Fruit fly (Drosophila melanogaster) whole organism, embryonic: ENCODE measurements around the gene CG45099.

Experiments
- Atf3 ChIP-seq: fragments of 200-800 bp; sonication (Bioruptor generic); optimal IDR thresholded peaks from 3 replicates; lab custom pipeline; 2016; ENCODE audit warnings: missing biosample characterization, missing genetic modification characterization
- CG10366 ChIP-seq: fragments of 200-800 bp; sonication (Bioruptor generic); IDR thresholded peaks from 2 replicates; pipeline ENCODE4 v1.3.6; 2022; ENCODE audit warnings: missing biosample characterization, missing genetic modification characterization
- CG10462 ChIP-seq: fragments of 200-800 bp; sonication (Bioruptor generic); optimal IDR thresholded peaks from 2 replicates; lab custom pipeline; 2016; ENCODE audit warnings: missing biosample characterization, missing genetic modification characterization
- CG12071 ChIP-seq: fragments of 200-800 bp; sonication (Bioruptor generic); optimal IDR thresholded peaks from 3 replicates; lab custom pipeline; 2018; ENCODE audit warnings: missing biosample characterization, mild to moderate bottlenecking, missing genetic modification characterization
- CG12391 ChIP-seq: fragments of 200-800 bp; sonication (Bioruptor generic); optimal IDR thresholded peaks from 3 replicates; lab custom pipeline; 2018; ENCODE audit warnings: missing biosample characterization, mild to moderate bottlenecking, missing genetic modification characterization, moderate library complexity
- CG14667 ChIP-seq: fragments of 200-800 bp; sonication (Bioruptor generic); IDR thresholded peaks from 2 replicates; pipeline ENCODE4 v1.3.6; 2022; ENCODE audit warnings: missing biosample characterization, missing genetic modification characterization
- CG14710 ChIP-seq: fragments of 200-800 bp; sonication (Bioruptor generic); optimal IDR thresholded peaks from 3 replicates; lab custom pipeline; 2019; ENCODE audit warnings: missing biosample characterization, mild to moderate bottlenecking, missing genetic modification characterization, moderate library complexity
- CG1602 ChIP-seq: fragments of 200-800 bp; sonication (Bioruptor generic); optimal IDR thresholded peaks from 3 replicates; lab custom pipeline; 2016; ENCODE audit warnings: missing biosample characterization, missing genetic modification characterization
- CG1603 ChIP-seq: fragments of 200-800 bp; sonication (Bioruptor generic); optimal IDR thresholded peaks from 2 replicates; lab custom pipeline; 2019; ENCODE audit warnings: missing biosample characterization, mild to moderate bottlenecking, missing genetic modification characterization, moderate library complexity
- CG16813 ChIP-seq: fragments of 200-800 bp; sonication (Bioruptor generic); IDR thresholded peaks from 3 replicates; pipeline ENCODE4 v1.3.6; 2022; ENCODE audit warnings: missing biosample characterization, missing genetic modification characterization; ENCODE audit not compliant: partially characterized antibody
- CG16863 ChIP-seq: fragments of 200-800 bp; sonication (Bioruptor generic); optimal IDR thresholded peaks from 3 replicates; lab custom pipeline; 2016; ENCODE audit warnings: missing biosample characterization, missing genetic modification characterization
- CG18619 ChIP-seq: fragments of 200-800 bp; sonication (Bioruptor generic); optimal IDR thresholded peaks from 3 replicates; lab custom pipeline; 2017; ENCODE audit warnings: missing biosample characterization, mild to moderate bottlenecking, missing genetic modification characterization
- CG2889 ChIP-seq: fragments of 200-800 bp; sonication (Bioruptor generic); IDR thresholded peaks from 3 replicates; pipeline ENCODE4 v1.3.6; 2022; ENCODE audit warnings: missing biosample characterization, missing genetic modification characterization
- CG32532 ChIP-seq: fragments of 200-800 bp; sonication (Bioruptor generic); IDR thresholded peaks from 2 replicates; pipeline ENCODE4 v1.3.6; 2022; ENCODE audit warnings: missing biosample characterization, missing genetic modification characterization
- CG4854 ChIP-seq: fragments of 200-800 bp; sonication (Bioruptor generic); optimal IDR thresholded peaks from 2 replicates; lab custom pipeline; 2016; ENCODE audit warnings: missing biosample characterization, missing genetic modification characterization, inconsistent platforms
- CG5180 ChIP-seq: fragments of 200-800 bp; sonication (Bioruptor generic); optimal IDR thresholded peaks from 3 replicates; lab custom pipeline; 2017; ENCODE audit warnings: missing biosample characterization, missing genetic modification characterization, mild to moderate bottlenecking, moderate library complexity, missing genetic modification reagents
- CG6175 ChIP-seq: fragments of 200-800 bp; sonication (Bioruptor generic); IDR thresholded peaks from 3 replicates; pipeline ENCODE4 v1.3.6; 2022; ENCODE audit warnings: missing biosample characterization, missing genetic modification characterization
- CG7786 ChIP-seq: fragments of 200-800 bp; sonication (Bioruptor generic); optimal IDR thresholded peaks from 2 replicates; lab custom pipeline; 2016; ENCODE audit warnings: missing biosample characterization, missing genetic modification characterization
- Doc2 ChIP-seq: fragments of 200-800 bp; sonication (Bioruptor generic); IDR thresholded peaks from 2 replicates; pipeline ENCODE4 v1.3.6; 2022; ENCODE audit warnings: missing biosample characterization, missing genetic modification characterization
- Fer3 ChIP-seq: fragments of 200-800 bp; sonication (Bioruptor generic); optimal IDR thresholded peaks from 2 replicates; lab custom pipeline; 2018; ENCODE audit warnings: missing biosample characterization, mild to moderate bottlenecking, missing genetic modification characterization, moderate library complexity
- H15 ChIP-seq: fragments of 200-800 bp; sonication (Bioruptor generic); IDR thresholded peaks from 3 replicates; pipeline ENCODE4 v1.3.6; 2022; ENCODE audit warnings: missing biosample characterization, missing genetic modification characterization
- Hand ChIP-seq: fragments of 200-800 bp; sonication (Bioruptor generic); optimal IDR thresholded peaks from 2 replicates; lab custom pipeline; 2017; ENCODE audit warnings: mild to moderate bottlenecking, missing biosample characterization, missing genetic modification reagents, missing genetic modification characterization
- Hey ChIP-seq: fragments of 200-800 bp; sonication (Bioruptor generic); optimal IDR thresholded peaks from 3 replicates; lab custom pipeline; 2018; ENCODE audit warnings: missing biosample characterization, mild to moderate bottlenecking, missing genetic modification characterization
- Hr3 ChIP-seq: fragments of 200-800 bp; sonication (Bioruptor generic); optimal IDR thresholded peaks from 3 replicates; lab custom pipeline; 2016; ENCODE audit warnings: missing biosample characterization, missing genetic modification characterization
- MESR4 ChIP-seq: fragments of 200-800 bp; sonication (Bioruptor generic); optimal IDR thresholded peaks from 2 replicates; lab custom pipeline; 2018; ENCODE audit warnings: missing biosample characterization, mild to moderate bottlenecking, missing genetic modification characterization, moderate library complexity
- Stat92E ChIP-seq, 3 experiments: fragments of >200 bp in 2 of 3; fragments of 200-800 bp in 1 of 3; sonication (Bioruptor generic) in 1 of 3; optimal IDR thresholded peaks; 2 replicates each; lab custom pipeline; 2017 to 2019; ENCODE audit warnings: missing biosample characterization in 3 of 3, missing genetic modification characterization in 3 of 3, mild to moderate bottlenecking in 1 of 3, moderate library complexity in 1 of 3
- aop ChIP-seq: fragments of 200-800 bp; sonication (Bioruptor generic); IDR thresholded peaks from 2 replicates; pipeline ENCODE4 v1.3.6; 2022; ENCODE audit warnings: missing biosample characterization, missing genetic modification characterization
- bsh ChIP-seq, 2 experiments: fragments of 200-800 bp; sonication (Bioruptor generic); optimal IDR thresholded peaks; 2 replicates each; lab custom pipeline; 2017 to 2018; ENCODE audit warnings: mild to moderate bottlenecking in 2 of 2, missing biosample characterization in 2 of 2, missing genetic modification characterization in 2 of 2, moderate library complexity in 1 of 2
- cg ChIP-seq: fragments of 200-800 bp; sonication (Bioruptor generic); optimal IDR thresholded peaks from 3 replicates; lab custom pipeline; 2019; ENCODE audit warnings: missing biosample characterization, mild to moderate bottlenecking, missing genetic modification characterization, moderate library complexity
- da ChIP-seq: fragments of 200-800 bp; sonication (Bioruptor generic); optimal IDR thresholded peaks from 2 replicates; lab custom pipeline; 2016; ENCODE audit warnings: missing biosample characterization, missing genetic modification characterization
- dati ChIP-seq: fragments of 200-800 bp; sonication (Bioruptor generic); IDR thresholded peaks from 2 replicates; pipeline ENCODE4 v1.3.6; 2022; ENCODE audit warnings: missing biosample characterization, missing genetic modification characterization
- fd64A ChIP-seq: fragments of 200-800 bp; sonication (Bioruptor generic); optimal IDR thresholded peaks from 3 replicates; lab custom pipeline; 2018; ENCODE audit warnings: missing biosample characterization, mild to moderate bottlenecking, missing genetic modification characterization
- fu2 ChIP-seq: fragments of 200-800 bp; sonication (Bioruptor generic); optimal IDR thresholded peaks from 2 replicates; lab custom pipeline; 2016; ENCODE audit warnings: missing biosample characterization, missing genetic modification characterization
- gcm ChIP-seq: fragments of 200-800 bp; sonication (Bioruptor generic); optimal IDR thresholded peaks from 2 replicates; lab custom pipeline; 2019; ENCODE audit warnings: missing biosample characterization, mild to moderate bottlenecking, missing genetic modification characterization, moderate library complexity
- gem ChIP-seq: fragments of 200-800 bp; sonication (Bioruptor generic); optimal IDR thresholded peaks from 2 replicates; lab custom pipeline; 2019; ENCODE audit warnings: missing biosample characterization, mild to moderate bottlenecking, missing genetic modification characterization, moderate library complexity
- gfzf ChIP-seq: fragments of 200-800 bp; sonication (Bioruptor generic); optimal IDR thresholded peaks from 2 replicates; lab custom pipeline; 2016; ENCODE audit warnings: missing biosample characterization, mild to moderate bottlenecking, missing genetic modification characterization, moderate library complexity
- gro ChIP-seq: fragments of 200-800 bp; sonication (Bioruptor generic); optimal IDR thresholded peaks from 2 replicates; lab custom pipeline; 2016; ENCODE audit warnings: missing biosample characterization, missing genetic modification characterization
- hth ChIP-seq: fragments of >200 bp; optimal IDR thresholded peaks from 2 replicates; lab custom pipeline; 2017; ENCODE audit warnings: inconsistent platforms
- nerfin-1 ChIP-seq: fragments of 200-800 bp; sonication (Bioruptor generic); optimal IDR thresholded peaks from 3 replicates; lab custom pipeline; 2019; ENCODE audit warnings: missing biosample characterization, mild to moderate bottlenecking, missing genetic modification characterization, moderate library complexity
- nmo ChIP-seq: fragments of 200-800 bp; sonication (Bioruptor generic); optimal IDR thresholded peaks from 2 replicates; lab custom pipeline; 2018; ENCODE audit warnings: missing biosample characterization, mild to moderate bottlenecking, missing genetic modification characterization, moderate library complexity
- pfk ChIP-seq: fragments of 200-800 bp; sonication (Bioruptor generic); optimal IDR thresholded peaks from 2 replicates; lab custom pipeline; 2018; ENCODE audit warnings: missing biosample characterization, mild to moderate bottlenecking, missing genetic modification characterization, moderate library complexity
- psq ChIP-seq: fragments of 200-800 bp; sonication (Bioruptor generic); optimal IDR thresholded peaks from 2 replicates; lab custom pipeline; 2017; ENCODE audit warnings: missing biosample characterization, missing genetic modification characterization
- pum ChIP-seq: fragments of 200-800 bp; sonication (Bioruptor generic); optimal IDR thresholded peaks from 2 replicates; lab custom pipeline; 2016; ENCODE audit warnings: missing biosample characterization, missing genetic modification characterization
- salm ChIP-seq: fragments of 200-800 bp; sonication (Bioruptor generic); optimal IDR thresholded peaks from 2 replicates; lab custom pipeline; 2018; ENCODE audit warnings: missing biosample characterization, mild to moderate bottlenecking, missing genetic modification characterization
- sna ChIP-seq: fragments of 200-800 bp; sonication (Bioruptor generic); IDR thresholded peaks from 2 replicates; pipeline ENCODE4 v1.3.6; 2022; ENCODE audit warnings: missing biosample characterization, missing genetic modification characterization; ENCODE audit not compliant: partially characterized antibody
- so ChIP-seq: fragments of 200-800 bp; sonication (Bioruptor generic); IDR thresholded peaks from 3 replicates; pipeline ENCODE4 v1.3.6; 2022; ENCODE audit warnings: missing biosample characterization, missing genetic modification characterization
- tap ChIP-seq: fragments of 200-800 bp; optimal IDR thresholded peaks from 3 replicates; lab custom pipeline; 2019; ENCODE audit warnings: missing biosample characterization, mild to moderate bottlenecking, missing genetic modification characterization, moderate library complexity
- tin ChIP-seq: fragments of 200-800 bp; sonication (Bioruptor generic); optimal IDR thresholded peaks from 3 replicates; lab custom pipeline; 2016; ENCODE audit warnings: missing biosample characterization, missing genetic modification characterization

CG45099 gene

dm6 chr3R:22026922-22027742 lies 7.0 kb downstream of the CG45099 start, which contains the start of the genes Cchl and ND-42 (continued):
- peak; percentile 64 for TF ChIP-seq gcm (GFP tag; lab: Kevin White, UChicago)
- peak; percentile 64 for TF ChIP-seq gro (GFP tag; lab: Kevin White, UChicago)
- TF ChIP-seq nmo (GFP tag; lab: Kevin White, UChicago) = peak; percentile 86
- no peak for TF ChIP-seq gfzf (GFP tag; lab: Kevin White, UChicago)
- no peak; the same call in 1 of the 2 replicates for TF ChIP-seq aop (GFP tag; lab: Robert Waterston, UW)
- TF ChIP-seq CG12391 (tag; lab: Kevin White, UChicago) = peak; percentile 90
- peak; percentile 83 for TF ChIP-seq tin (GFP tag; lab: Kevin White, UChicago)
- TF ChIP-seq fu2 (GFP tag; lab: Kevin White, UChicago) = peak; percentile 63
- TF ChIP-seq CG32532 (GFP tag; lab: Robert Waterston, UW) = peak; percentile 73
- TF ChIP-seq CG18619 (GFP tag; lab: Kevin White, UChicago) = peak; percentile 80
- TF ChIP-seq Doc2 = no peak
- peak; percentile 72 for TF ChIP-seq Hand (GFP tag; lab: Kevin White, UChicago)
- no peak for TF ChIP-seq tap (tag; lab: Kevin White, UChicago)
- TF ChIP-seq CG12071 (GFP tag; lab: Kevin White, UChicago) = no peak
- TF ChIP-seq da = peak; percentile 2
- TF ChIP-seq sna (GFP tag; lab: Robert Waterston, UW) = peak; percentile 65; the same call in 1 of the 2 replicates
- no peak; the same call in 2 of the 3 replicates for TF ChIP-seq CG6175 (GFP tag; lab: Robert Waterston, UW)
- no peak for TF ChIP-seq so (GFP tag; lab: Robert Waterston, UW)
- peak; percentile 79 for TF ChIP-seq CG7786
- peak; percentile 85 for TF ChIP-seq Hr3 (GFP tag; lab: Kevin White, UChicago)
- peak; percentile 37 to 73 for TF ChIP-seq bsh (GFP tag; optimal IDR thresholded peaks at IDR 0.05; lab: Kevin White, UChicago)
- peak; percentile 54 for TF ChIP-seq CG4854 (GFP tag; lab: Kevin White, UChicago)
- TF ChIP-seq CG10462 (GFP tag; lab: Kevin White, UChicago) = peak; percentile 51
- TF ChIP-seq CG2889 (GFP tag; lab: Robert Waterston, UW) = no peak
- TF ChIP-seq CG1602 (GFP tag; lab: Kevin White, UChicago) = peak; percentile 84
- peak; percentile 71 for TF ChIP-seq CG16863 (GFP tag; lab: Kevin White, UChicago)
- peak; percentile 74 for TF ChIP-seq nerfin-1
- peak; percentile 20 for TF ChIP-seq pfk (GFP tag; lab: Kevin White, UChicago)
- TF ChIP-seq gem (tag; lab: Kevin White, UChicago) = no peak
- peak; percentile 90 for TF ChIP-seq CG14710 (tag; lab: Kevin White, UChicago)
- TF ChIP-seq CG1603 = peak; percentile 70
- peak; percentile 65 for TF ChIP-seq psq (GFP tag; lab: Kevin White, UChicago)
- TF ChIP-seq Hey (tag; lab: Kevin White, UChicago) = no peak
- TF ChIP-seq H15 (GFP tag; lab: Robert Waterston, UW) = peak; percentile 42; the same call in 1 of the 3 replicates
- TF ChIP-seq salm = peak; percentile 5
- no peak for TF ChIP-seq fd64A (GFP tag; lab: Kevin White, UChicago)
- TF ChIP-seq dati (GFP tag; lab: Robert Waterston, UW) = no peak
- TF ChIP-seq MESR4 (GFP tag; lab: Kevin White, UChicago) = peak; percentile 49
- no peak for TF ChIP-seq cg (GFP tag; lab: Kevin White, UChicago)
- no peak for TF ChIP-seq CG5180 (GFP tag; lab: Kevin White, UChicago)
- TF ChIP-seq Atf3 (GFP tag; lab: Kevin White, UChicago) = peak; percentile 49
- no peak for TF ChIP-seq hth (lab: Kevin White, UChicago)
- TF ChIP-seq pum (GFP tag; lab: Kevin White, UChicago) = peak; percentile 70
- TF ChIP-seq CG14667 (GFP tag; lab: Robert Waterston, UW) = peak; percentile 53
- TF ChIP-seq CG10366 (GFP tag; lab: Robert Waterston, UW) = peak; percentile 55
- TF ChIP-seq Fer3 (tag; lab: Kevin White, UChicago) = peak; percentile 76
- TF ChIP-seq CG16813 (GFP tag; lab: Robert Waterston, UW) = peak; percentile 60; the same call in 2 of the 3 replicates
- no peak for TF ChIP-seq Stat92E (GFP tag; optimal IDR thresholded peaks at IDR 0.05; lab: Kevin White, UChicago)
